Worm (Caenorhabditis elegans) whole organism, L3 larva: ENCODE results near the gene ZK380.2.

Experiments
- ZK546.5 ChIP-seq: sonication (generic microtip); optimal IDR thresholded peaks from 2 replicates; lab custom pipeline; 2017; ENCODE audit warnings: missing biosample characterization, missing genetic modification characterization
- aly-2 ChIP-seq: fragments of 150-350 bp; optimal IDR thresholded peaks from 2 replicates; lab custom pipeline; 2014; ENCODE audit warnings: missing biosample characterization, missing genetic modification characterization
- ama-1 ChIP-seq: fragments of 150-350 bp; optimal IDR thresholded peaks from 2 replicates; lab custom pipeline; 2018
- ceh-16 ChIP-seq: sonication (generic microtip); optimal IDR thresholded peaks from 2 replicates; lab custom pipeline; 2017; ENCODE audit warnings: missing biosample characterization, missing genetic modification characterization
- ceh-28 ChIP-seq: fragments of 150-350 bp; optimal IDR thresholded peaks from 2 replicates; lab custom pipeline; 2014; ENCODE audit warnings: missing biosample characterization, missing genetic modification reagents, missing genetic modification characterization
- daf-12 ChIP-seq: fragments of 150-350 bp; optimal IDR thresholded peaks from 2 replicates; lab custom pipeline; 2014; ENCODE audit warnings: missing biosample characterization, missing genetic modification reagents, missing genetic modification characterization
- egl-5 ChIP-seq: fragments of 150-350 bp; optimal IDR thresholded peaks from 2 replicates; lab custom pipeline; 2017; ENCODE audit warnings: missing biosample characterization, missing genetic modification reagents, missing genetic modification characterization, inconsistent platforms
- elt-2 ChIP-seq: sonication (generic microtip); optimal IDR thresholded peaks from 2 replicates; lab custom pipeline; 2016; ENCODE audit warnings: missing genetic modification reagents, mild to moderate bottlenecking, missing genetic modification characterization, missing compliant biosample characterization
- fkh-10 ChIP-seq: sonication (generic microtip); optimal IDR thresholded peaks from 2 replicates; lab custom pipeline; 2017; ENCODE audit warnings: missing biosample characterization, missing genetic modification reagents, missing genetic modification characterization
- fos-1 ChIP-seq: fragments of 150-350 bp; optimal IDR thresholded peaks from 2 replicates; lab custom pipeline; 2014; ENCODE audit warnings: missing biosample characterization, missing genetic modification characterization
- hmg-11 ChIP-seq: sonication (generic microtip); optimal IDR thresholded peaks from 2 replicates; lab custom pipeline; 2016; ENCODE audit warnings: missing genetic modification characterization, missing compliant biosample characterization
- lin-15B ChIP-seq: fragments of 150-350 bp; optimal IDR thresholded peaks from 2 replicates; lab custom pipeline; 2014; ENCODE audit warnings: missing biosample characterization, missing genetic modification characterization
- lin-39 ChIP-seq: fragments of 150-350 bp; optimal IDR thresholded peaks from 2 replicates; lab custom pipeline; 2018; ENCODE audit warnings: missing biosample characterization, missing genetic modification reagents, missing genetic modification characterization
- nfya-1 ChIP-seq: sonication (generic microtip); optimal IDR thresholded peaks from 2 replicates; lab custom pipeline; 2017; ENCODE audit warnings: missing genetic modification characterization, mild to moderate bottlenecking, missing compliant biosample characterization, antibody characterized with exemption, moderate library complexity; ENCODE audit not compliant: insufficient read depth
- nhr-11 ChIP-seq: fragments of 150-350 bp; optimal IDR thresholded peaks from 2 replicates; lab custom pipeline; 2014; ENCODE audit warnings: missing biosample characterization, missing genetic modification characterization
- nhr-12 ChIP-seq: fragments of 150-350 bp; optimal IDR thresholded peaks from 2 replicates; lab custom pipeline; 2014; ENCODE audit warnings: missing biosample characterization, missing genetic modification characterization
- nhr-23 ChIP-seq: fragments of 150-350 bp; optimal IDR thresholded peaks from 2 replicates; lab custom pipeline; 2014; ENCODE audit warnings: missing biosample characterization, missing genetic modification reagents, missing genetic modification characterization
- nhr-237 ChIP-seq: fragments of 150-350 bp; optimal IDR thresholded peaks from 2 replicates; lab custom pipeline; 2014; ENCODE audit warnings: missing biosample characterization, missing genetic modification characterization
- nhr-25 ChIP-seq: sonication (generic microtip); optimal IDR thresholded peaks from 2 replicates; lab custom pipeline; 2017; ENCODE audit warnings: missing biosample characterization, missing genetic modification characterization
- nhr-28 ChIP-seq: fragments of 150-350 bp; optimal IDR thresholded peaks from 2 replicates; lab custom pipeline; 2014; ENCODE audit warnings: missing biosample characterization, missing genetic modification characterization
- nhr-43 ChIP-seq: sonication (generic microtip); optimal IDR thresholded peaks from 2 replicates; lab custom pipeline; 2016; ENCODE audit warnings: mild to moderate bottlenecking, missing genetic modification characterization, missing compliant biosample characterization; ENCODE audit not compliant: poor library complexity, severe bottlenecking
- nhr-67 ChIP-seq: fragments of 150-350 bp; optimal IDR thresholded peaks from 2 replicates; lab custom pipeline; 2014; ENCODE audit warnings: missing biosample characterization, missing genetic modification characterization
- nhr-76 ChIP-seq: fragments of 150-350 bp; sonication (generic microtip); optimal IDR thresholded peaks from 5 replicates; lab custom pipeline; 2014; ENCODE audit warnings: missing biosample characterization, missing genetic modification characterization
- nhr-77 ChIP-seq: fragments of 150-350 bp; optimal IDR thresholded peaks from 2 replicates; lab custom pipeline; 2014; ENCODE audit warnings: missing biosample characterization, missing genetic modification characterization
- pha-4 ChIP-seq: fragments of 150-350 bp; optimal IDR thresholded peaks from 2 replicates; lab custom pipeline; 2014; ENCODE audit warnings: missing biosample characterization, missing genetic modification reagents, missing genetic modification characterization
- skn-1 ChIP-seq: fragments of 150-350 bp; optimal IDR thresholded peaks from 2 replicates; lab custom pipeline; 2014; ENCODE audit warnings: missing biosample characterization, missing genetic modification characterization
- ztf-11 ChIP-seq: fragments of 150-350 bp; optimal IDR thresholded peaks from 2 replicates; lab custom pipeline; 2014; ENCODE audit warnings: missing biosample characterization, missing genetic modification characterization
- ztf-4 ChIP-seq: fragments of 150-350 bp; optimal IDR thresholded peaks from 2 replicates; lab custom pipeline; 2014; ENCODE audit warnings: missing biosample characterization, missing genetic modification characterization

ZK380.2 gene

ce11 chrX:1678021-1678420 is 46.8 kb downstream of the ZK380.2 start, which contains the start of gene fbxa-170:
Gene fbxa-170 (minus strand): TSS chrX:1678121.
- TF ChIP-seq nhr-76 (tag; lab: Kevin White, UChicago): no peak
- no peak for TF ChIP-seq lin-39 (tag; lab: Kevin White, UChicago)
- no peak for TF ChIP-seq ceh-28 (tag; lab: Kevin White, UChicago)
- no peak for TF ChIP-seq nhr-25
- TF ChIP-seq ceh-16 (tag; lab: Kevin White, UChicago): no peak
- no peak for TF ChIP-seq nhr-67 (tag; lab: Kevin White, UChicago)
- no peak for TF ChIP-seq ztf-4 (tag; lab: Kevin White, UChicago)
- TF ChIP-seq elt-2 (tag; lab: Kevin White, UChicago): no peak
- no peak for TF ChIP-seq egl-5 (tag; lab: Kevin White, UChicago)
- TF ChIP-seq nhr-23: no peak
- TF ChIP-seq ztf-11 (tag; lab: Kevin White, UChicago): no peak
- no peak for TF ChIP-seq nhr-77
- no peak for TF ChIP-seq nhr-43 (tag; lab: Kevin White, UChicago)
- TF ChIP-seq nhr-11 (tag; lab: Kevin White, UChicago): no peak

- no peak for TF ChIP-seq elt-2 (tag; lab: Kevin White, UChicago)
- TF ChIP-seq nhr-11 (tag; lab: Kevin White, UChicago): no peak
- TF ChIP-seq daf-12 (tag; lab: Kevin White, UChicago): no peak
- TF ChIP-seq pha-4: no peak
- no peak for TF ChIP-seq nfya-1
- no peak for TF ChIP-seq nhr-28
- TF ChIP-seq lin-15B: no peak
- TF ChIP-seq egl-5 (tag; lab: Kevin White, UChicago): no peak
- TF ChIP-seq nhr-25: no peak
- no peak for TF ChIP-seq hmg-11 (tag; lab: Kevin White, UChicago)
- TF ChIP-seq nhr-237 (tag; lab: Kevin White, UChicago): no peak
- no peak for TF ChIP-seq skn-1 (tag; lab: Kevin White, UChicago)
- TF ChIP-seq ZK546.5 (tag; lab: Kevin White, UChicago): no peak
- no peak for TF ChIP-seq fos-1 (tag; lab: Kevin White, UChicago)
- no peak for TF ChIP-seq ceh-16 (tag; lab: Kevin White, UChicago)
- TF ChIP-seq aly-2 (tag; lab: Kevin White, UChicago): no peak
- TF ChIP-seq nhr-12 (tag; lab: Kevin White, UChicago): no peak
- no peak for TF ChIP-seq fkh-10 (GFP tag; lab: Kevin White, UChicago)
- TF ChIP-seq ama-1 (lab: Kevin White, UChicago): no peak
Observed at ce11 chrX:1682558-1682957, 51.3 kb downstream of the ZK380.2 start, which contains the start of gene meg-4. Gene meg-4 (plus strand): TSS chrX:1682954.
